Fruit fly (Drosophila melanogaster) whole organism, embryonic: ENCODE data around the gene CG2006.

ENCODE experiments used
- Aef1 ChIP-seq: fragments of 200-800 bp; sonication (Bioruptor generic); IDR thresholded peaks from 3 replicates; pipeline ENCODE4 v1.3.6; 2022; ENCODE audit warnings: missing biosample characterization, missing genetic modification characterization
- Atf3 ChIP-seq: fragments of 200-800 bp; sonication (Bioruptor generic); optimal IDR thresholded peaks from 3 replicates; lab custom pipeline; 2016; ENCODE audit warnings: missing biosample characterization, missing genetic modification characterization
- Bteb2 ChIP-seq: fragments of 200-800 bp; sonication (Bioruptor generic); optimal IDR thresholded peaks from 2 replicates; lab custom pipeline; 2016; ENCODE audit warnings: missing biosample characterization, missing genetic modification characterization
- CG10565 ChIP-seq: fragments of 200-800 bp; sonication (Bioruptor generic); optimal IDR thresholded peaks from 3 replicates; lab custom pipeline; 2016; ENCODE audit warnings: missing biosample characterization, mild to moderate bottlenecking, missing genetic modification characterization
- CG12104 ChIP-seq: fragments of 200-800 bp; sonication (Bioruptor generic); optimal IDR thresholded peaks from 3 replicates; lab custom pipeline; 2016; ENCODE audit warnings: missing biosample characterization, missing genetic modification characterization
- CG13424 ChIP-seq: fragments of 200-800 bp; sonication (Bioruptor generic); optimal IDR thresholded peaks from 2 replicates; lab custom pipeline; 2019; ENCODE audit warnings: missing biosample characterization, mild to moderate bottlenecking, missing genetic modification characterization, moderate library complexity
- CG15011 ChIP-seq: fragments of 200-800 bp; sonication (Bioruptor generic); optimal IDR thresholded peaks from 3 replicates; lab custom pipeline; 2018; ENCODE audit warnings: missing biosample characterization, mild to moderate bottlenecking, missing genetic modification characterization
- CG15073 ChIP-seq: fragments of 200-800 bp; sonication (Bioruptor generic); optimal IDR thresholded peaks from 2 replicates; lab custom pipeline; 2016; ENCODE audit warnings: missing biosample characterization, missing genetic modification characterization
- CG16863 ChIP-seq: fragments of 200-800 bp; sonication (Bioruptor generic); optimal IDR thresholded peaks from 3 replicates; lab custom pipeline; 2016; ENCODE audit warnings: missing biosample characterization, missing genetic modification characterization
- CG17361 ChIP-seq: fragments of 200-800 bp; sonication (Bioruptor generic); IDR thresholded peaks from 3 replicates; pipeline ENCODE4 v1.3.6; 2022; ENCODE audit warnings: missing biosample characterization, missing genetic modification characterization
- CG18599 ChIP-seq: fragments of 200-800 bp; sonication (Bioruptor generic); optimal IDR thresholded peaks from 3 replicates; lab custom pipeline; 2017; ENCODE audit warnings: missing biosample characterization, missing genetic modification characterization, mild to moderate bottlenecking, moderate library complexity, missing genetic modification reagents
- CG2875 ChIP-seq: fragments of 200-800 bp; sonication (Bioruptor generic); optimal IDR thresholded peaks from 2 replicates; lab custom pipeline; 2017; ENCODE audit warnings: missing biosample characterization, mild to moderate bottlenecking, missing genetic modification characterization, missing genetic modification reagents
- CG30431 ChIP-seq: fragments of 200-800 bp; sonication (Bioruptor generic); optimal IDR thresholded peaks from 2 replicates; lab custom pipeline; 2017; ENCODE audit warnings: missing biosample characterization, missing genetic modification characterization
- CG3838 ChIP-seq: fragments of 200-800 bp; sonication (Bioruptor generic); optimal IDR thresholded peaks from 3 replicates; lab custom pipeline; 2016; ENCODE audit warnings: missing biosample characterization, missing genetic modification characterization
- CG42726 ChIP-seq: fragments of 200-800 bp; sonication (Bioruptor generic); IDR thresholded peaks from 2 replicates; pipeline ENCODE4 v1.3.6; 2022; ENCODE audit warnings: missing biosample characterization, missing genetic modification characterization; ENCODE audit not compliant: partially characterized antibody
- CG4820 ChIP-seq: fragments of 200-800 bp; sonication (Bioruptor generic); optimal IDR thresholded peaks from 3 replicates; lab custom pipeline; 2016; ENCODE audit warnings: missing biosample characterization, missing genetic modification characterization
- CG6765 ChIP-seq: fragments of 200-800 bp; sonication (Bioruptor generic); optimal IDR thresholded peaks from 3 replicates; lab custom pipeline; 2017; ENCODE audit warnings: missing biosample characterization, mild to moderate bottlenecking, missing genetic modification characterization
- CG7372 ChIP-seq: fragments of 200-800 bp; sonication (Bioruptor generic); IDR thresholded peaks from 2 replicates; pipeline ENCODE4 v1.3.6; 2022; ENCODE audit warnings: missing biosample characterization, missing genetic modification characterization
- CG7745 ChIP-seq: fragments of 200-800 bp; sonication (Bioruptor generic); optimal IDR thresholded peaks from 2 replicates; lab custom pipeline; 2018; ENCODE audit warnings: missing biosample characterization, mild to moderate bottlenecking, missing genetic modification characterization, moderate library complexity
- Dip3 ChIP-seq: fragments of 200-800 bp; sonication (Bioruptor generic); optimal IDR thresholded peaks from 3 replicates; lab custom pipeline; 2016; ENCODE audit warnings: missing biosample characterization, missing genetic modification characterization
- Eip74EF ChIP-seq, 2 experiments: fragments of 200-800 bp in 1 of 2; fragments of >200 bp in 1 of 2; sonication (Bioruptor generic) in 1 of 2; optimal IDR thresholded peaks; 2 replicates each; lab custom pipeline; 2017 to 2019; ENCODE audit warnings: missing biosample characterization in 2 of 2, missing genetic modification characterization in 2 of 2, mild to moderate bottlenecking in 1 of 2, moderate library complexity in 1 of 2
- Fer1 ChIP-seq: fragments of 200-800 bp; sonication (Bioruptor generic); optimal IDR thresholded peaks from 2 replicates; lab custom pipeline; 2017; ENCODE audit warnings: missing biosample characterization, mild to moderate bottlenecking, missing genetic modification characterization
- Fer2 ChIP-seq: fragments of 200-800 bp; sonication (Bioruptor generic); optimal IDR thresholded peaks from 2 replicates; lab custom pipeline; 2018; ENCODE audit warnings: missing biosample characterization, mild to moderate bottlenecking, missing genetic modification characterization, moderate library complexity
- Hr3 ChIP-seq: fragments of 200-800 bp; sonication (Bioruptor generic); optimal IDR thresholded peaks from 3 replicates; lab custom pipeline; 2016; ENCODE audit warnings: missing biosample characterization, missing genetic modification characterization
- Hsf ChIP-seq: fragments of 200-800 bp; sonication (Bioruptor generic); optimal IDR thresholded peaks from 3 replicates; lab custom pipeline; 2016; ENCODE audit warnings: missing biosample characterization, missing genetic modification characterization
- Max ChIP-seq: fragments of 200-800 bp; sonication (Bioruptor generic); optimal IDR thresholded peaks from 2 replicates; lab custom pipeline; 2016; ENCODE audit warnings: missing biosample characterization, mild to moderate bottlenecking, missing genetic modification characterization
- Nf-YB ChIP-seq: fragments of 200-800 bp; sonication (Bioruptor generic); optimal IDR thresholded peaks from 3 replicates; lab custom pipeline; 2019; ENCODE audit warnings: missing biosample characterization, mild to moderate bottlenecking, missing genetic modification characterization, moderate library complexity
- Poxn ChIP-seq: fragments of 200-800 bp; sonication (Bioruptor generic); IDR thresholded peaks from 2 replicates; pipeline ENCODE4 v1.3.6; 2022; ENCODE audit warnings: missing biosample characterization, missing genetic modification characterization
- Rfx ChIP-seq: fragments of 200-800 bp; sonication (Bioruptor generic); IDR thresholded peaks from 2 replicates; pipeline ENCODE4 v1.3.6; 2022; ENCODE audit warnings: missing biosample characterization, missing genetic modification characterization
- Six4 ChIP-seq: fragments of 200-800 bp; sonication (Bioruptor generic); optimal IDR thresholded peaks from 2 replicates; lab custom pipeline; 2016; ENCODE audit warnings: missing biosample characterization, missing genetic modification characterization
- Xbp1 ChIP-seq: fragments of 200-800 bp; sonication (Bioruptor generic); optimal IDR thresholded peaks from 3 replicates; lab custom pipeline; 2016; ENCODE audit warnings: missing biosample characterization, mild to moderate bottlenecking, missing genetic modification characterization
- Xrp1 ChIP-seq: fragments of 200-800 bp; sonication (Bioruptor generic); IDR thresholded peaks from 2 replicates; pipeline ENCODE4 v1.3.6; 2022; ENCODE audit warnings: missing biosample characterization, missing genetic modification characterization
- al ChIP-seq: fragments of 200-800 bp; sonication (Bioruptor generic); IDR thresholded peaks from 2 replicates; pipeline ENCODE4 v1.3.6; 2022; ENCODE audit warnings: missing biosample characterization, missing genetic modification characterization
- cas ChIP-seq: fragments of 200-800 bp; sonication (Bioruptor generic); IDR thresholded peaks from 2 replicates; pipeline ENCODE4 v1.3.6; 2022; ENCODE audit warnings: missing biosample characterization, missing genetic modification characterization
- disco-r ChIP-seq: fragments of 200-800 bp; sonication (Bioruptor generic); optimal IDR thresholded peaks from 2 replicates; lab custom pipeline; 2016; ENCODE audit warnings: missing biosample characterization, missing genetic modification characterization
- dysf ChIP-seq: fragments of 200-800 bp; sonication (Bioruptor generic); IDR thresholded peaks from 3 replicates; pipeline ENCODE4 v1.3.6; 2022; ENCODE audit warnings: missing biosample characterization, missing genetic modification characterization
- esg ChIP-seq: fragments of 200-800 bp; sonication (Bioruptor generic); conservative IDR thresholded peaks from 2 replicates; pipeline ENCODE4 v1.3.6; 2022; ENCODE audit warnings: missing biosample characterization, missing genetic modification characterization
- ewg ChIP-seq: fragments of 200-800 bp; sonication (Bioruptor generic); optimal IDR thresholded peaks from 3 replicates; lab custom pipeline; 2017; ENCODE audit warnings: mild to moderate bottlenecking, missing biosample characterization, missing genetic modification reagents, missing genetic modification characterization
- grau ChIP-seq: fragments of 200-800 bp; optimal IDR thresholded peaks from 3 replicates; lab custom pipeline; 2019; ENCODE audit warnings: missing biosample characterization, mild to moderate bottlenecking, missing genetic modification characterization, moderate library complexity
- ham ChIP-seq: fragments of 200-800 bp; sonication (Bioruptor generic); IDR thresholded peaks from 2 replicates; pipeline ENCODE4 v1.3.6; 2022; ENCODE audit warnings: missing biosample characterization, missing genetic modification characterization
- hth ChIP-seq: fragments of >200 bp; optimal IDR thresholded peaks from 2 replicates; lab custom pipeline; 2017; ENCODE audit warnings: inconsistent platforms
- insv ChIP-seq, 2 experiments: fragments of 200-800 bp; sonication (Bioruptor generic); optimal IDR thresholded peaks; 3 replicates each; lab custom pipeline; 2016 to 2018; ENCODE audit warnings: missing biosample characterization in 2 of 2, missing genetic modification characterization in 2 of 2
- inv ChIP-seq: fragments of 200-800 bp; sonication (Bioruptor generic); IDR thresholded peaks from 2 replicates; pipeline ENCODE4 v1.3.6; 2022; ENCODE audit warnings: missing biosample characterization, missing genetic modification characterization; ENCODE audit not compliant: partially characterized antibody
- mld ChIP-seq: fragments of 200-800 bp; sonication (Bioruptor generic); IDR thresholded peaks from 3 replicates; pipeline ENCODE4 v1.3.6; 2022; ENCODE audit warnings: missing biosample characterization, missing genetic modification characterization; ENCODE audit not compliant: partially characterized antibody
- pros ChIP-seq: fragments of 200-800 bp; sonication (Bioruptor generic); optimal IDR thresholded peaks from 3 replicates; lab custom pipeline; 2019; ENCODE audit warnings: missing biosample characterization, mild to moderate bottlenecking, missing genetic modification characterization, moderate library complexity
- run ChIP-seq: fragments of 200-800 bp; sonication (Bioruptor generic); optimal IDR thresholded peaks from 3 replicates; lab custom pipeline; 2018; ENCODE audit warnings: missing biosample characterization, mild to moderate bottlenecking, missing genetic modification characterization
- slp2 ChIP-seq: fragments of 200-800 bp; sonication (Bioruptor generic); optimal IDR thresholded peaks from 2 replicates; lab custom pipeline; 2016; ENCODE audit warnings: missing biosample characterization, missing genetic modification characterization
- sqz ChIP-seq: fragments of 200-800 bp; sonication (Bioruptor generic); optimal IDR thresholded peaks from 3 replicates; lab custom pipeline; 2018; ENCODE audit warnings: missing biosample characterization, mild to moderate bottlenecking, missing genetic modification characterization
- stwl ChIP-seq: fragments of 200-800 bp; sonication (Bioruptor generic); optimal IDR thresholded peaks from 3 replicates; lab custom pipeline; 2018; ENCODE audit warnings: missing biosample characterization, mild to moderate bottlenecking, missing genetic modification characterization, moderate library complexity
- tio ChIP-seq: fragments of 200-800 bp; sonication (Bioruptor generic); optimal IDR thresholded peaks from 2 replicates; lab custom pipeline; 2017; ENCODE audit warnings: missing biosample characterization, missing genetic modification characterization, inconsistent platforms
- z ChIP-seq: fragments of 200-800 bp; sonication (Bioruptor generic); IDR thresholded peaks from 3 replicates; pipeline ENCODE4 v1.3.6; 2022; ENCODE audit warnings: missing biosample characterization, missing genetic modification characterization

The CG2006 gene

dm6 chr3R:29458689-29459136 lies 30.6 kb upstream of the CG2006 start (continued):
- TF ChIP-seq CG15011 (GFP tag; lab: Kevin White, UChicago) (peak; percentile 32), pros (GFP tag; lab: Kevin White, UChicago) (no peak), Hsf (GFP tag; lab: Kevin White, UChicago) (peak; percentile 65), CG6765 (GFP tag; lab: Kevin White, UChicago) (no peak), ewg (GFP tag; lab: Kevin White, UChicago) (peak; percentile 75), CG15073 (GFP tag; lab: Kevin White, UChicago) (no peak), Max (GFP tag; lab: Kevin White, UChicago) (no peak), CG2875 (peak; percentile 69), Aef1 (GFP tag; lab: Robert Waterston, UW) (no peak), al (GFP tag; lab: Robert Waterston, UW) (no peak), mld (no peak), Atf3 (GFP tag; lab: Kevin White, UChicago) (peak; percentile 35), Fer1 (no peak), insv (GFP tag; optimal IDR thresholded peaks at IDR 0.05; lab: Kevin White, UChicago) (no peak), disco-r (GFP tag; lab: Kevin White, UChicago) (peak; percentile 50), Bteb2 (no peak), CG18599 (GFP tag; lab: Kevin White, UChicago) (peak; percentile 35), CG3838 (peak; percentile 13), CG30431 (GFP tag; lab: Kevin White, UChicago) (no peak), z (no peak), slp2 (no peak), hth (lab: Kevin White, UChicago) (no peak), Xbp1 (GFP tag; lab: Kevin White, UChicago) (peak; percentile 64), sqz (GFP tag; lab: Kevin White, UChicago) (peak; percentile 29), CG12104 (GFP tag; lab: Kevin White, UChicago) (no peak), tio (GFP tag; lab: Kevin White, UChicago) (peak; percentile 45), Eip74EF (GFP tag; optimal IDR thresholded peaks at IDR 0.05; lab: Kevin White, UChicago) (peak in 1 of 2 experiments; percentile 9), cas (GFP tag; lab: Robert Waterston, UW) (no peak), Nf-YB (GFP tag; lab: Kevin White, UChicago) (peak; percentile 25), CG7745 (tag; lab: Kevin White, UChicago) (no peak), CG42726 (no peak), Poxn (no peak), dysf (0 out of 3 replicates have a peak, but pooled peaks have one; percentile 26), Fer2 (no peak), CG17361 (GFP tag; lab: Robert Waterston, UW) (peak; percentile 64), Dip3 (no peak), inv (GFP tag; lab: Robert Waterston, UW) (no peak), grau (tag; lab: Kevin White, UChicago) (peak; percentile 51), Hr3 (peak; percentile 58), stwl (tag; lab: Kevin White, UChicago) (no peak), ham (GFP tag; lab: Robert Waterston, UW) (no peak), esg (0 out of 2 replicates have a peak, but pooled peaks have one; percentile 34), CG10565 (GFP tag; lab: Kevin White, UChicago) (no peak), CG7372 (GFP tag; lab: Robert Waterston, UW) (no peak), run (tag; lab: Kevin White, UChicago) (peak; percentile 27), CG16863 (peak; percentile 54), Xrp1 (peak; percentile 57; the same call in 1 of the 2 replicates), Rfx (GFP tag; lab: Robert Waterston, UW) (no peak; the same call in 1 of the 2 replicates), CG4820 (GFP tag; lab: Kevin White, UChicago) (peak; percentile 56), CG13424 (peak; percentile 54), Six4 (peak; percentile 0)
